Fruit fly (Drosophila melanogaster): ENCODE data around the gene CG6041.

DNA sequence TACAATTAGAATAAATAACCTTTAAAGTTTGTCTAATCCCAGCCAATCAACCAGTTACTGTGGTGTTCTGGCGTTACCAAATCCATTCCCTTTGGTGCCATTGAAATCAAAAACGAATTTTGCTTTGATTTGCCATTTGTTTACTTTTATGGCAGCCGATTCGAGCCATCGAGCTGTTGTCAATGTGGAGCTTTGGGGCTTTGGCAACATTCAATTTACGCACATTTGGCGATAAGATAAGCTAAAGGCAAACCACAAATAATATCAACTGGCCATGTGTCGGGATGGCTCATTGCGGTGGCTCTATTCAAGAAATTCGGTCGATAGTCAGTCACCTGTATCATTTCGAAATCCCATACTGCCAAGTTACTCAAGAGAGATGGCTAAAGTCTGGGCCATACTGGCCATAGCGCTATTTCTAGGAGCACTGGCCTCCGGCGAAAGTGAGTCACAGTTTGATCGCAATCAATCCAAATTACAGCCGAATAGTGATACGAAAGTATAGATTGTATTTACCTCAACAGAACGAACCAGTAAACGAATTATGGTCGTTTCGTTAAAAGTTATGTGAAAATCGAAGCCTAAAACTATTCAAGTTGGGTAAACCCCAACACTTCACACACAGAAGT is at the start of gene CG6041:
- TF ChIP-seq woc (GFP tag; optimal IDR thresholded peaks at IDR 0.05) = no peak
- no peak for TF ChIP-seq Rel (GFP tag; optimal IDR thresholded peaks at IDR 0.05)
- no peak for TF ChIP-seq Rel (tag; optimal IDR thresholded peaks at IDR 0.05)
- no peak for TF ChIP-seq pan (optimal IDR thresholded peaks at IDR 0.05)

Measured in whole organism, wandering third instar larva.